Fruit fly (Drosophila melanogaster) whole organism, adult: ENCODE results near the gene CG17929.

Experiments
- CG11617 ChIP-seq: fragments of 200-800 bp; sonication (Bioruptor generic); optimal IDR thresholded peaks from 2 replicates; lab custom pipeline; 2017; ENCODE audit warnings: mild to moderate bottlenecking, missing biosample characterization, missing genetic modification reagents, missing genetic modification characterization
- CG12768 ChIP-seq: fragments of 200-800 bp; sonication (Bioruptor generic); optimal IDR thresholded peaks from 2 replicates; lab custom pipeline; 2017; ENCODE audit warnings: missing biosample characterization, missing genetic modification characterization, mild to moderate bottlenecking, moderate library complexity, missing genetic modification reagents
- CG14711 ChIP-seq: fragments of 200-800 bp; sonication (Bioruptor generic); optimal IDR thresholded peaks from 2 replicates; lab custom pipeline; 2018; ENCODE audit warnings: missing biosample characterization, mild to moderate bottlenecking, missing genetic modification characterization, moderate library complexity
- CG1620 ChIP-seq: fragments of 200-800 bp; sonication (Bioruptor generic); optimal IDR thresholded peaks from 2 replicates; lab custom pipeline; 2016; ENCODE audit warnings: missing biosample characterization, missing genetic modification characterization
- CG33017 ChIP-seq: fragments of 200-800 bp; sonication (Bioruptor generic); optimal IDR thresholded peaks from 2 replicates; lab custom pipeline; 2018; ENCODE audit warnings: missing biosample characterization, mild to moderate bottlenecking, missing genetic modification characterization, moderate library complexity
- CG5204 ChIP-seq: fragments of 200-800 bp; sonication (Bioruptor generic); optimal IDR thresholded peaks from 2 replicates; lab custom pipeline; 2016; ENCODE audit warnings: missing biosample characterization, missing genetic modification characterization
- CG7045 ChIP-seq: fragments of 200-800 bp; sonication (Bioruptor generic); optimal IDR thresholded peaks from 2 replicates; lab custom pipeline; 2017; ENCODE audit warnings: missing biosample characterization, mild to moderate bottlenecking, missing genetic modification characterization
- CG7101 ChIP-seq: fragments of 200-800 bp; sonication (Bioruptor generic); optimal IDR thresholded peaks from 2 replicates; lab custom pipeline; 2018; ENCODE audit warnings: missing biosample characterization, mild to moderate bottlenecking, missing genetic modification characterization, moderate library complexity
- Clk ChIP-seq: fragments of 200-800 bp; sonication (Bioruptor generic); optimal IDR thresholded peaks from 2 replicates; lab custom pipeline; 2017; ENCODE audit warnings: missing biosample characterization, missing genetic modification characterization
- Crg-1 ChIP-seq: fragments of 200-800 bp; sonication (Bioruptor generic); optimal IDR thresholded peaks from 2 replicates; lab custom pipeline; 2016; ENCODE audit warnings: missing biosample characterization, missing genetic modification characterization
- Hr96 ChIP-seq: fragments of 200-800 bp; sonication (Bioruptor generic); optimal IDR thresholded peaks from 2 replicates; lab custom pipeline; 2016; ENCODE audit warnings: missing biosample characterization, missing genetic modification characterization
- Mnt ChIP-seq: fragments of 200-800 bp; sonication (Bioruptor generic); optimal IDR thresholded peaks from 2 replicates; lab custom pipeline; 2016; ENCODE audit warnings: missing biosample characterization, mild to moderate bottlenecking, missing genetic modification characterization
- bab1 ChIP-seq: fragments of 200-800 bp; sonication (Bioruptor generic); optimal IDR thresholded peaks from 3 replicates; lab custom pipeline; 2019; ENCODE audit warnings: missing biosample characterization, mild to moderate bottlenecking, missing genetic modification characterization, moderate library complexity
- cic ChIP-seq: fragments of 200-800 bp; sonication (Bioruptor generic); optimal IDR thresholded peaks from 2 replicates; lab custom pipeline; 2017; ENCODE audit warnings: missing biosample characterization, mild to moderate bottlenecking, missing genetic modification characterization, moderate library complexity
- cnc ChIP-seq, 2 experiments: fragments of >200 bp; optimal IDR thresholded peaks; 2 replicates each; lab custom pipeline; 2017
- ovo ChIP-seq: fragments of 200-800 bp; sonication (Bioruptor generic); optimal IDR thresholded peaks from 2 replicates; lab custom pipeline; 2016; ENCODE audit warnings: missing biosample characterization, missing genetic modification characterization
- pad ChIP-seq: fragments of 200-800 bp; sonication (Bioruptor generic); optimal IDR thresholded peaks from 3 replicates; lab custom pipeline; 2017; ENCODE audit warnings: missing biosample characterization, missing genetic modification characterization, mild to moderate bottlenecking, moderate library complexity, missing genetic modification reagents
- tj ChIP-seq: fragments of 200-800 bp; sonication (Bioruptor generic); optimal IDR thresholded peaks from 3 replicates; lab custom pipeline; 2017; ENCODE audit warnings: missing biosample characterization, mild to moderate bottlenecking, missing genetic modification characterization, moderate library complexity
- toe ChIP-seq: fragments of 200-800 bp; sonication (Bioruptor generic); optimal IDR thresholded peaks from 2 replicates; lab custom pipeline; 2016; ENCODE audit warnings: missing biosample characterization, missing genetic modification characterization

The CG17929 gene

dm6 chr3R:16370433-16370832 lies 45.1 kb downstream of the CG17929 start, which contains the start of gene CG10317:
TSS of gene CG10317 (minus strand) at chr3R:16370533.
- no peak for TF ChIP-seq cnc (optimal IDR thresholded peaks at IDR 0.05; lab: Kevin White, UChicago)
- no peak for TF ChIP-seq Hr96 (GFP tag; lab: Kevin White, UChicago)
- no peak for TF ChIP-seq tj (GFP tag; lab: Kevin White, UChicago)
- TF ChIP-seq CG1620 (GFP tag; lab: Kevin White, UChicago) = no peak
- no peak for TF ChIP-seq pad
- no peak for TF ChIP-seq bab1 (GFP tag; lab: Kevin White, UChicago)
- no peak for TF ChIP-seq cic (GFP tag; lab: Kevin White, UChicago)
- TF ChIP-seq CG12768 (GFP tag; lab: Kevin White, UChicago) = no peak
- no peak for TF ChIP-seq toe
- TF ChIP-seq CG7101 (tag; lab: Kevin White, UChicago) = no peak
- TF ChIP-seq CG11617 (GFP tag; lab: Kevin White, UChicago) = no peak
- no peak for TF ChIP-seq ovo (GFP tag; lab: Kevin White, UChicago)
- no peak for TF ChIP-seq Crg-1 (GFP tag; lab: Kevin White, UChicago)
- no peak for TF ChIP-seq Mnt (GFP tag; lab: Kevin White, UChicago)
- no peak for TF ChIP-seq CG14711 (tag; lab: Kevin White, UChicago)

DNA sequence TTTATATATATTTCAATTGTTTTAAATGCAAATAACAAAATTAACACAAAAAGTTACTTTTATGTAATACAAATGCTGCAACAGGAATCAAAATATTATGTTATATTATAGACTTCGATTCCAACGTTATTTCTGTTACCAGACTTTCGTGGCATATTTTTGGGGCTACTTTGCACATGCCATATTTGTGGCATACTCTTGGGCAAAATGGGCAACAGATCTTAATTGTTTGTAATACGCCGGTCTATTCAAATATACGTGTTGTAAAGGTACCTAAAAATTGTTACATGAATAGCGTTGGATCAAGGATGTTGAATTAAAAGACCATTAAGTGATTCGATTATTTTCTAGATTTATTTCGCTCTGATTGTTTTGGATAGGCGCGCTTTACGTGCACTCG lies 48.8 kb downstream of the CG17929 start:
- TF ChIP-seq Hr96 (GFP tag; lab: Kevin White, UChicago) (no peak), tj (GFP tag; lab: Kevin White, UChicago) (no peak), CG5204 (GFP tag; lab: Kevin White, UChicago) (no peak), CG7101 (tag; lab: Kevin White, UChicago) (no peak), Clk (GFP tag; lab: Kevin White, UChicago) (no peak), CG7045 (GFP tag; lab: Kevin White, UChicago) (no peak), CG33017 (no peak), CG11617 (GFP tag; lab: Kevin White, UChicago) (no peak), CG14711 (tag; lab: Kevin White, UChicago) (no peak)
